Fruit fly (Drosophila melanogaster) whole organism, embryonic: ENCODE measurements around the gene CG33640.

ENCODE experiments used
- B-H1 ChIP-seq: fragments of 200-800 bp; sonication (Bioruptor generic); IDR thresholded peaks from 3 replicates; pipeline ENCODE4 v1.3.6; 2022; ENCODE audit warnings: missing biosample characterization, missing genetic modification characterization
- Blimp-1 ChIP-seq: fragments of 200-800 bp; sonication (Bioruptor generic); optimal IDR thresholded peaks from 3 replicates; lab custom pipeline; 2018; ENCODE audit warnings: missing biosample characterization, missing genetic modification characterization, mild to moderate bottlenecking, moderate library complexity, missing genetic modification reagents
- CG10321 ChIP-seq: fragments of 200-800 bp; sonication (Bioruptor generic); IDR thresholded peaks from 2 replicates; pipeline ENCODE4 v1.3.6; 2022; ENCODE audit warnings: missing biosample characterization, missing genetic modification characterization
- CG10431 ChIP-seq: fragments of 200-800 bp; sonication (Bioruptor generic); optimal IDR thresholded peaks from 3 replicates; lab custom pipeline; 2018; ENCODE audit warnings: missing biosample characterization, mild to moderate bottlenecking, missing genetic modification characterization
- CG10979 ChIP-seq: fragments of 200-800 bp; sonication (Bioruptor generic); optimal IDR thresholded peaks from 2 replicates; lab custom pipeline; 2018; ENCODE audit warnings: missing biosample characterization, mild to moderate bottlenecking, missing genetic modification characterization, moderate library complexity
- CG11695 ChIP-seq: fragments of 200-800 bp; sonication (Bioruptor generic); IDR thresholded peaks from 3 replicates; pipeline ENCODE4 v1.3.6; 2022; ENCODE audit warnings: missing biosample characterization, missing genetic modification characterization
- CG13296 ChIP-seq: fragments of 200-800 bp; sonication (Bioruptor generic); optimal IDR thresholded peaks from 3 replicates; lab custom pipeline; 2018; ENCODE audit warnings: missing biosample characterization, mild to moderate bottlenecking, missing genetic modification characterization
- CG14441 ChIP-seq: fragments of 200-800 bp; sonication (Bioruptor generic); IDR thresholded peaks from 2 replicates; pipeline ENCODE4 v1.3.6; 2022; ENCODE audit warnings: missing biosample characterization, missing genetic modification characterization
- CG15269 ChIP-seq: fragments of 200-800 bp; sonication (Bioruptor generic); optimal IDR thresholded peaks from 2 replicates; lab custom pipeline; 2018; ENCODE audit warnings: missing biosample characterization, mild to moderate bottlenecking, missing genetic modification characterization, moderate library complexity
- CG17361 ChIP-seq: fragments of 200-800 bp; sonication (Bioruptor generic); IDR thresholded peaks from 3 replicates; pipeline ENCODE4 v1.3.6; 2022; ENCODE audit warnings: missing biosample characterization, missing genetic modification characterization
- CG18262 ChIP-seq: fragments of 200-800 bp; optimal IDR thresholded peaks from 3 replicates; lab custom pipeline; 2019; ENCODE audit warnings: missing biosample characterization, mild to moderate bottlenecking, missing genetic modification characterization, moderate library complexity
- CG18619 ChIP-seq: fragments of 200-800 bp; sonication (Bioruptor generic); optimal IDR thresholded peaks from 3 replicates; lab custom pipeline; 2017; ENCODE audit warnings: missing biosample characterization, mild to moderate bottlenecking, missing genetic modification characterization
- CG31441 ChIP-seq: fragments of 200-800 bp; sonication (Bioruptor generic); IDR thresholded peaks from 2 replicates; pipeline ENCODE4 v1.3.6; 2022; ENCODE audit warnings: missing biosample characterization, missing genetic modification characterization
- CG3281 ChIP-seq: fragments of 200-800 bp; sonication (Bioruptor generic); optimal IDR thresholded peaks from 3 replicates; lab custom pipeline; 2017; ENCODE audit warnings: missing biosample characterization, mild to moderate bottlenecking, missing genetic modification characterization
- CG4424 ChIP-seq: fragments of 200-800 bp; sonication (Bioruptor generic); optimal IDR thresholded peaks from 3 replicates; lab custom pipeline; 2016; ENCODE audit warnings: missing biosample characterization, missing genetic modification characterization
- CG7372 ChIP-seq: fragments of 200-800 bp; sonication (Bioruptor generic); IDR thresholded peaks from 2 replicates; pipeline ENCODE4 v1.3.6; 2022; ENCODE audit warnings: missing biosample characterization, missing genetic modification characterization
- CG7556 ChIP-seq: fragments of 200-800 bp; sonication (Bioruptor generic); optimal IDR thresholded peaks from 2 replicates; lab custom pipeline; 2017; ENCODE audit warnings: missing biosample characterization, mild to moderate bottlenecking, missing genetic modification characterization
- CG8388 ChIP-seq: fragments of 200-800 bp; sonication (Bioruptor generic); optimal IDR thresholded peaks from 2 replicates; lab custom pipeline; 2019; ENCODE audit warnings: missing biosample characterization, mild to moderate bottlenecking, missing genetic modification characterization, moderate library complexity
- CG9727 ChIP-seq: fragments of 200-800 bp; sonication (Bioruptor generic); optimal IDR thresholded peaks from 3 replicates; lab custom pipeline; 2017; ENCODE audit warnings: missing biosample characterization, mild to moderate bottlenecking, missing genetic modification characterization
- CoRest ChIP-seq: fragments of 200-800 bp; sonication (Bioruptor generic); optimal IDR thresholded peaks from 3 replicates; lab custom pipeline; 2018; ENCODE audit warnings: missing biosample characterization, mild to moderate bottlenecking, missing genetic modification characterization, moderate library complexity
- D19B ChIP-seq: fragments of 200-800 bp; sonication (Bioruptor generic); optimal IDR thresholded peaks from 2 replicates; lab custom pipeline; 2017; ENCODE audit warnings: missing biosample characterization, mild to moderate bottlenecking, missing genetic modification characterization
- Meics ChIP-seq: fragments of 200-800 bp; sonication (Bioruptor generic); optimal IDR thresholded peaks from 2 replicates; lab custom pipeline; 2017; ENCODE audit warnings: missing biosample characterization, mild to moderate bottlenecking, missing genetic modification characterization
- Oli ChIP-seq: fragments of 200-800 bp; sonication (Bioruptor generic); optimal IDR thresholded peaks from 2 replicates; lab custom pipeline; 2018; ENCODE audit warnings: missing biosample characterization, mild to moderate bottlenecking, missing genetic modification characterization, moderate library complexity
- Ssrp ChIP-seq: fragments of 200-800 bp; sonication (Bioruptor generic); optimal IDR thresholded peaks from 2 replicates; lab custom pipeline; 2018; ENCODE audit warnings: missing biosample characterization, mild to moderate bottlenecking, missing genetic modification characterization, moderate library complexity
- Xrp1 ChIP-seq: fragments of 200-800 bp; sonication (Bioruptor generic); IDR thresholded peaks from 2 replicates; pipeline ENCODE4 v1.3.6; 2022; ENCODE audit warnings: missing biosample characterization, missing genetic modification characterization
- az2 ChIP-seq: fragments of 200-800 bp; sonication (Bioruptor generic); optimal IDR thresholded peaks from 3 replicates; lab custom pipeline; 2016; ENCODE audit warnings: missing biosample characterization, missing genetic modification characterization
- bsh ChIP-seq, 2 experiments: fragments of 200-800 bp; sonication (Bioruptor generic); optimal IDR thresholded peaks; 2 replicates each; lab custom pipeline; 2017 to 2018; ENCODE audit warnings: mild to moderate bottlenecking in 2 of 2, missing biosample characterization in 2 of 2, missing genetic modification characterization in 2 of 2, moderate library complexity in 1 of 2
- ci ChIP-seq: fragments of 200-800 bp; sonication (Bioruptor generic); IDR thresholded peaks from 3 replicates; pipeline ENCODE4 v1.3.6; 2022; ENCODE audit warnings: missing biosample characterization, missing genetic modification characterization
- dysf ChIP-seq: fragments of 200-800 bp; sonication (Bioruptor generic); IDR thresholded peaks from 3 replicates; pipeline ENCODE4 v1.3.6; 2022; ENCODE audit warnings: missing biosample characterization, missing genetic modification characterization
- en ChIP-seq: fragments of 200-800 bp; sonication (Bioruptor generic); optimal IDR thresholded peaks from 2 replicates; lab custom pipeline; 2016; ENCODE audit warnings: missing biosample characterization, missing genetic modification characterization
- fd96Cb ChIP-seq: fragments of 200-800 bp; sonication (Bioruptor generic); optimal IDR thresholded peaks from 2 replicates; lab custom pipeline; 2018; ENCODE audit warnings: missing biosample characterization, mild to moderate bottlenecking, missing genetic modification characterization, moderate library complexity
- jing ChIP-seq: fragments of 200-800 bp; sonication (Bioruptor generic); optimal IDR thresholded peaks from 2 replicates; lab custom pipeline; 2018; ENCODE audit warnings: missing biosample characterization, mild to moderate bottlenecking, missing genetic modification characterization
- kah ChIP-seq: fragments of 200-800 bp; sonication (Bioruptor generic); optimal IDR thresholded peaks from 2 replicates; lab custom pipeline; 2018; ENCODE audit warnings: missing biosample characterization, mild to moderate bottlenecking, missing genetic modification characterization
- lilli ChIP-seq: fragments of 200-800 bp; sonication (Bioruptor generic); optimal IDR thresholded peaks from 3 replicates; lab custom pipeline; 2016; ENCODE audit warnings: missing biosample characterization, missing genetic modification characterization
- nmo ChIP-seq: fragments of 200-800 bp; sonication (Bioruptor generic); optimal IDR thresholded peaks from 2 replicates; lab custom pipeline; 2018; ENCODE audit warnings: missing biosample characterization, mild to moderate bottlenecking, missing genetic modification characterization, moderate library complexity
- phol ChIP-seq: fragments of 200-800 bp; sonication (Bioruptor generic); optimal IDR thresholded peaks from 3 replicates; lab custom pipeline; 2018; ENCODE audit warnings: missing biosample characterization, mild to moderate bottlenecking, missing genetic modification characterization, moderate library complexity
- row ChIP-seq: fragments of 200-800 bp; sonication (Bioruptor generic); IDR thresholded peaks from 3 replicates; pipeline ENCODE4 v1.3.6; 2022; ENCODE audit warnings: missing biosample characterization, missing genetic modification characterization
- scrt ChIP-seq: fragments of 200-800 bp; sonication (Bioruptor generic); optimal IDR thresholded peaks from 2 replicates; lab custom pipeline; 2018; ENCODE audit warnings: missing biosample characterization, mild to moderate bottlenecking, missing genetic modification characterization, moderate library complexity
- sr ChIP-seq: fragments of 200-800 bp; sonication (Bioruptor generic); IDR thresholded peaks from 3 replicates; pipeline ENCODE4 v1.3.6; 2022; ENCODE audit warnings: missing biosample characterization, missing genetic modification characterization

Gene CG33640

dm6 chr2L:13571791-13572451, 44.3 kb downstream of the CG33640 start (continued):
- TF ChIP-seq CG31441 (peak; percentile 72), row (GFP tag; lab: Robert Waterston, UW) (peak; percentile 60; the same call in 2 of the 3 replicates), D19B (GFP tag; lab: Kevin White, UChicago) (peak; percentile 69), scrt (GFP tag; lab: Kevin White, UChicago) (peak; percentile 32), CG8388 (GFP tag; lab: Kevin White, UChicago) (peak; percentile 29), B-H1 (0 out of 3 replicates have a peak, but pooled peaks have one; percentile 11), CG17361 (peak; percentile 73), kah (GFP tag; lab: Kevin White, UChicago) (no peak), phol (peak; percentile 49), CG10431 (GFP tag; lab: Kevin White, UChicago) (no peak), Oli (tag; lab: Kevin White, UChicago) (peak; percentile 26), CG7372 (GFP tag; lab: Robert Waterston, UW) (no peak), CG3281 (GFP tag; lab: Kevin White, UChicago) (peak; percentile 1), CG7556 (GFP tag; lab: Kevin White, UChicago) (peak; percentile 41), Xrp1 (peak; percentile 14; the same call in 1 of the 2 replicates), en (no peak), Ssrp (tag; lab: Kevin White, UChicago) (peak; percentile 34), az2 (GFP tag; lab: Kevin White, UChicago) (peak; percentile 9), CG9727 (peak; percentile 38), CG14441 (GFP tag; lab: Robert Waterston, UW) (no peak), CoRest (tag; lab: Kevin White, UChicago) (peak; percentile 53), CG10979 (tag; lab: Kevin White, UChicago) (peak; percentile 15), CG13296 (GFP tag; lab: Kevin White, UChicago) (peak; percentile 42), CG11695 (GFP tag; lab: Robert Waterston, UW) (0 out of 3 replicates have a peak, but pooled peaks have one; percentile 20), nmo (GFP tag; lab: Kevin White, UChicago) (peak; percentile 34), CG18619 (peak; percentile 12), bsh (GFP tag; optimal IDR thresholded peaks at IDR 0.05; lab: Kevin White, UChicago) (peak in 1 of 2 experiments; percentile 51), CG18262 (tag; lab: Kevin White, UChicago) (peak; percentile 46), CG10321 (GFP tag; lab: Robert Waterston, UW) (peak; percentile 35; the same call in 1 of the 2 replicates), sr (GFP tag; lab: Robert Waterston, UW) (no peak), Meics (peak; percentile 53), CG4424 (GFP tag; lab: Kevin White, UChicago) (peak; percentile 5), lilli (GFP tag; lab: Kevin White, UChicago) (no peak), Blimp-1 (GFP tag; lab: Kevin White, UChicago) (peak; percentile 41), fd96Cb (tag; lab: Kevin White, UChicago) (peak; percentile 23), jing (GFP tag; lab: Kevin White, UChicago) (no peak), ci (peak; percentile 46; the same call in 1 of the 3 replicates), CG15269 (tag; lab: Kevin White, UChicago) (peak; percentile 38), dysf (GFP tag; lab: Robert Waterston, UW) (no peak)
